Worm (Caenorhabditis elegans): Measurements from ENCODE around the gene pot-2.

Gene pot-2

ce11 chrII:14501447-14501846 is 22.5 kb upstream of the pot-2 start, which contains the start of gene K10H10.5:
Gene K10H10.5 (plus strand): TSS chrII:14501747.
- TF ChIP-seq him-1 (tag; optimal IDR thresholded peaks at IDR 0.05) (no peak), W03F9.2 (tag; optimal IDR thresholded peaks at IDR 0.05) (no peak), dao-5 (tag; optimal IDR thresholded peaks at IDR 0.05) (no peak)

ce11 chrII:14502997-14503396 is 21.0 kb upstream of the pot-2 start, which contains the start of gene K10H10.6:
Gene K10H10.6 (plus strand): TSS chrII:14503297.
- TF ChIP-seq dao-5 (tag; optimal IDR thresholded peaks at IDR 0.05) (no peak), him-1 (tag; optimal IDR thresholded peaks at IDR 0.05) (no peak), W03F9.2 (tag; optimal IDR thresholded peaks at IDR 0.05) (no peak)

- TF ChIP-seq dao-5 (tag; optimal IDR thresholded peaks at IDR 0.05): no peak
- TF ChIP-seq him-1 (tag; optimal IDR thresholded peaks at IDR 0.05): no peak
- no peak for TF ChIP-seq W03F9.2 (tag; optimal IDR thresholded peaks at IDR 0.05)
These were observed 17.7 kb upstream of the pot-2 start, which contains the start of gene K10H10.12 for ce11 chrII:14506245-14506644. Gene K10H10.12 (minus strand): TSS chrII:14506345.

ce11 chrII:14507563-14507962 is 16.4 kb upstream of the pot-2 start, which contains the start of the genes K10H10.7 and K10H10.10:
Gene K10H10.7 (minus strand): TSS chrII:14507663.
Gene K10H10.10 (plus strand): TSS chrII:14507766.
- no peak for TF ChIP-seq dao-5 (tag; optimal IDR thresholded peaks at IDR 0.05)
- TF ChIP-seq him-1 (tag; optimal IDR thresholded peaks at IDR 0.05): no peak

ce11 chrII:14510162-14510561 is 13.8 kb upstream of the pot-2 start:
- TF ChIP-seq him-1 (tag; optimal IDR thresholded peaks at IDR 0.05): no peak
- no peak for TF ChIP-seq dao-5 (tag; optimal IDR thresholded peaks at IDR 0.05)
- TF ChIP-seq W03F9.2 (tag; optimal IDR thresholded peaks at IDR 0.05): no peak

ce11 chrII:14511189-14511588 is 12.8 kb upstream of the pot-2 start, which contains the start of gene K10H10.13:
Gene K10H10.13 (minus strand): TSS chrII:14511289.
- TF ChIP-seq dao-5 (tag; optimal IDR thresholded peaks at IDR 0.05) (no peak), him-1 (tag; optimal IDR thresholded peaks at IDR 0.05) (no peak), W03F9.2 (tag; optimal IDR thresholded peaks at IDR 0.05) (no peak)

ce11 chrII:14515017-14515416 is 9.0 kb upstream of the pot-2 start, which contains the start of gene K10H10.9:
Gene K10H10.9 (minus strand): TSS chrII:14515117.
- TF ChIP-seq him-1 (tag; optimal IDR thresholded peaks at IDR 0.05): no peak
- no peak for TF ChIP-seq W03F9.2 (tag; optimal IDR thresholded peaks at IDR 0.05)
- TF ChIP-seq dao-5 (tag; optimal IDR thresholded peaks at IDR 0.05): no peak

ce11 chrII:14522037-14522436 is 1.9 kb upstream of the pot-2 start, which contains the start of gene btb-19:
Gene btb-19 (minus strand): TSS chrII:14522137.
- no peak for TF ChIP-seq W03F9.2 (tag; optimal IDR thresholded peaks at IDR 0.05)
- TF ChIP-seq dao-5 (tag; optimal IDR thresholded peaks at IDR 0.05): no peak
- no peak for TF ChIP-seq him-1 (tag; optimal IDR thresholded peaks at IDR 0.05)

ce11 chrII:14523070-14523572 is 852 bp upstream of the pot-2 start, which contains the start of gene btb-20:
Gene btb-20 (minus strand): TSS chrII:14523522.
- TF ChIP-seq W03F9.2 (tag; optimal IDR thresholded peaks at IDR 0.05) (no peak), dao-5 (tag; optimal IDR thresholded peaks at IDR 0.05) (no peak), him-1 (tag; optimal IDR thresholded peaks at IDR 0.05) (no peak)

ce11 chrII:14525013-14525412 is 1.0 kb downstream of the pot-2 start, which contains the start of gene F57C2.4:
Gene F57C2.4 (plus strand): TSS chrII:14525313.
- TF ChIP-seq W03F9.2 (tag; optimal IDR thresholded peaks at IDR 0.05): no peak
- TF ChIP-seq dao-5 (tag; optimal IDR thresholded peaks at IDR 0.05): no peak
- no peak for TF ChIP-seq him-1 (tag; optimal IDR thresholded peaks at IDR 0.05)

- TF ChIP-seq him-1 (tag; optimal IDR thresholded peaks at IDR 0.05) (no peak), W03F9.2 (tag; optimal IDR thresholded peaks at IDR 0.05) (no peak), dao-5 (tag; optimal IDR thresholded peaks at IDR 0.05) (no peak)
These were observed 3.1 kb downstream of the pot-2 start for ce11 chrII:14527104-14527503.

- TF ChIP-seq him-1 (tag; optimal IDR thresholded peaks at IDR 0.05) (no peak), W03F9.2 (tag; optimal IDR thresholded peaks at IDR 0.05) (peak; percentile 71), dao-5 (tag; optimal IDR thresholded peaks at IDR 0.05) (no peak)
These were observed 4.3 kb downstream of the pot-2 start, which contains the start of the genes F57C2.5 and spat-1 for ce11 chrII:14528233-14528802. Gene F57C2.5 (minus strand): TSS chrII:14528239. Gene spat-1 (plus strand): TSS chrII:14528752.

- no peak for TF ChIP-seq dao-5 (tag; optimal IDR thresholded peaks at IDR 0.05)
- no peak for TF ChIP-seq him-1 (tag; optimal IDR thresholded peaks at IDR 0.05)
- TF ChIP-seq W03F9.2 (tag; optimal IDR thresholded peaks at IDR 0.05): no peak
These were observed 10.0 kb downstream of the pot-2 start, which contains the start of gene C04H5.1 for ce11 chrII:14534000-14534399. Gene C04H5.1 (plus strand): TSS chrII:14534300.

ce11 chrII:14537728-14538127 is 13.8 kb downstream of the pot-2 start, which contains the start of the genes clec-147 and C04H5.7:
Gene clec-147 (minus strand): TSS chrII:14537828.
Gene C04H5.7 (plus strand): TSS chrII:14537946.
- TF ChIP-seq him-1 (tag; optimal IDR thresholded peaks at IDR 0.05): no peak

All from whole organism, L4/young adult.